Fruit fly (Drosophila melanogaster) whole organism, embryonic: Measurements from ENCODE around the gene Cp18.

Source experiments
- BtbVII ChIP-seq: fragments of 200-800 bp; sonication (Bioruptor generic); optimal IDR thresholded peaks from 3 replicates; lab custom pipeline; 2017; ENCODE audit warnings: missing biosample characterization, mild to moderate bottlenecking, missing genetic modification characterization
- CG10543 ChIP-seq: fragments of 200-800 bp; sonication (Bioruptor generic); optimal IDR thresholded peaks from 3 replicates; lab custom pipeline; 2017; ENCODE audit warnings: missing biosample characterization, mild to moderate bottlenecking, missing genetic modification characterization, moderate library complexity
- CG11695 ChIP-seq: fragments of 200-800 bp; sonication (Bioruptor generic); IDR thresholded peaks from 3 replicates; pipeline ENCODE4 v1.3.6; 2022; ENCODE audit warnings: missing biosample characterization, missing genetic modification characterization
- CG12744 ChIP-seq: fragments of 200-800 bp; sonication (Bioruptor generic); optimal IDR thresholded peaks from 2 replicates; lab custom pipeline; 2016; ENCODE audit warnings: missing biosample characterization, missing genetic modification characterization
- CG13775 ChIP-seq: fragments of 200-800 bp; sonication (Bioruptor generic); optimal IDR thresholded peaks from 3 replicates; lab custom pipeline; 2017; ENCODE audit warnings: missing biosample characterization, mild to moderate bottlenecking, missing genetic modification characterization
- CG13894 ChIP-seq: fragments of 200-800 bp; sonication (Bioruptor generic); optimal IDR thresholded peaks from 3 replicates; lab custom pipeline; 2018; ENCODE audit warnings: missing biosample characterization, mild to moderate bottlenecking, missing genetic modification characterization, moderate library complexity
- CG14014 ChIP-seq: fragments of 200-800 bp; sonication (Bioruptor generic); IDR thresholded peaks from 2 replicates; pipeline ENCODE4 v1.3.6; 2022; ENCODE audit warnings: missing biosample characterization, missing genetic modification characterization
- CG14050 ChIP-seq: fragments of 200-800 bp; sonication (Bioruptor generic); IDR thresholded peaks from 3 replicates; pipeline ENCODE4 v1.3.6; 2022; ENCODE audit warnings: missing biosample characterization, missing genetic modification characterization
- CG14710 ChIP-seq: fragments of 200-800 bp; sonication (Bioruptor generic); optimal IDR thresholded peaks from 3 replicates; lab custom pipeline; 2019; ENCODE audit warnings: missing biosample characterization, mild to moderate bottlenecking, missing genetic modification characterization, moderate library complexity
- CG15269 ChIP-seq: fragments of 200-800 bp; sonication (Bioruptor generic); optimal IDR thresholded peaks from 2 replicates; lab custom pipeline; 2018; ENCODE audit warnings: missing biosample characterization, mild to moderate bottlenecking, missing genetic modification characterization, moderate library complexity
- CG15696 ChIP-seq: fragments of 200-800 bp; sonication (Bioruptor generic); optimal IDR thresholded peaks from 2 replicates; lab custom pipeline; 2019; ENCODE audit warnings: missing biosample characterization, mild to moderate bottlenecking, missing genetic modification characterization, moderate library complexity
- CG16779 ChIP-seq: fragments of 200-800 bp; sonication (Bioruptor generic); IDR thresholded peaks from 2 replicates; pipeline ENCODE4 v1.3.6; 2022; ENCODE audit warnings: missing biosample characterization, missing genetic modification characterization
- CG17385 ChIP-seq: fragments of 200-800 bp; sonication (Bioruptor generic); optimal IDR thresholded peaks from 3 replicates; lab custom pipeline; 2018; ENCODE audit warnings: missing biosample characterization, mild to moderate bottlenecking, missing genetic modification characterization
- CG31388 ChIP-seq: fragments of 200-800 bp; sonication (Bioruptor generic); optimal IDR thresholded peaks from 2 replicates; lab custom pipeline; 2016; ENCODE audit warnings: missing biosample characterization, missing genetic modification characterization
- CG6683 ChIP-seq: fragments of 200-800 bp; sonication (Bioruptor generic); optimal IDR thresholded peaks from 2 replicates; lab custom pipeline; 2017; ENCODE audit warnings: missing biosample characterization, mild to moderate bottlenecking, missing genetic modification characterization, missing genetic modification reagents
- CG7987 ChIP-seq: fragments of 200-800 bp; sonication (Bioruptor generic); optimal IDR thresholded peaks from 2 replicates; lab custom pipeline; 2018; ENCODE audit warnings: missing biosample characterization, mild to moderate bottlenecking, missing genetic modification characterization, moderate library complexity
- CG8478 ChIP-seq: fragments of >200 bp; optimal IDR thresholded peaks from 2 replicates; lab custom pipeline; 2018
- Chrac-16 ChIP-seq: fragments of 200-800 bp; sonication (Bioruptor generic); optimal IDR thresholded peaks from 3 replicates; lab custom pipeline; 2016; ENCODE audit warnings: missing biosample characterization, missing genetic modification characterization
- D19B ChIP-seq: fragments of 200-800 bp; sonication (Bioruptor generic); optimal IDR thresholded peaks from 2 replicates; lab custom pipeline; 2017; ENCODE audit warnings: missing biosample characterization, mild to moderate bottlenecking, missing genetic modification characterization
- Deaf1 ChIP-seq: fragments of 200-800 bp; optimal IDR thresholded peaks from 3 replicates; lab custom pipeline; 2019; ENCODE audit warnings: missing biosample characterization, mild to moderate bottlenecking, missing genetic modification characterization, moderate library complexity
- Drgx ChIP-seq: fragments of 200-800 bp; sonication (Bioruptor generic); IDR thresholded peaks from 2 replicates; pipeline ENCODE4 v1.3.6; 2022; ENCODE audit warnings: missing biosample characterization, missing genetic modification characterization
- Fer2 ChIP-seq: fragments of 200-800 bp; sonication (Bioruptor generic); optimal IDR thresholded peaks from 2 replicates; lab custom pipeline; 2018; ENCODE audit warnings: missing biosample characterization, mild to moderate bottlenecking, missing genetic modification characterization, moderate library complexity
- GATAe ChIP-seq: fragments of 200-800 bp; sonication (Bioruptor generic); conservative IDR thresholded peaks from 2 replicates; pipeline ENCODE4 v1.3.6; 2022; ENCODE audit warnings: missing biosample characterization, missing genetic modification characterization
- Med ChIP-seq: fragments of 200-800 bp; sonication (Bioruptor generic); peaks from one replicate; lab custom pipeline; 2016; ENCODE audit warnings: missing biosample characterization, missing genetic modification characterization, mild to moderate bottlenecking, inconsistent platforms, moderate library complexity
- Sox100B ChIP-seq: fragments of 200-800 bp; sonication (Bioruptor generic); optimal IDR thresholded peaks from 3 replicates; lab custom pipeline; 2018; ENCODE audit warnings: missing biosample characterization, mild to moderate bottlenecking, missing genetic modification characterization
- Sox102F ChIP-seq: fragments of 200-800 bp; sonication (Bioruptor generic); optimal IDR thresholded peaks from 2 replicates; lab custom pipeline; 2018; ENCODE audit warnings: missing biosample characterization, mild to moderate bottlenecking, missing genetic modification characterization, moderate library complexity
- Vsx1 ChIP-seq: fragments of 200-800 bp; sonication (Bioruptor generic); optimal IDR thresholded peaks from 2 replicates; lab custom pipeline; 2017; ENCODE audit warnings: missing biosample characterization, mild to moderate bottlenecking, missing genetic modification characterization, missing genetic modification reagents
- abd-A ChIP-seq: fragments of 200-800 bp; sonication (Bioruptor generic); optimal IDR thresholded peaks from 3 replicates; lab custom pipeline; 2019; ENCODE audit warnings: missing biosample characterization, mild to moderate bottlenecking, missing genetic modification characterization, moderate library complexity
- cato ChIP-seq: fragments of 200-800 bp; sonication (Bioruptor generic); optimal IDR thresholded peaks from 2 replicates; lab custom pipeline; 2016; ENCODE audit warnings: missing biosample characterization, missing genetic modification characterization, borderline replicate concordance
- chinmo ChIP-seq: fragments of 200-800 bp; sonication (Bioruptor generic); IDR thresholded peaks from 4 replicates; pipeline ENCODE4 v1.3.6; 2022; ENCODE audit warnings: missing biosample characterization, missing genetic modification characterization; ENCODE audit not compliant: partially characterized antibody
- danr ChIP-seq: fragments of 200-800 bp; sonication (Bioruptor generic); IDR thresholded peaks from 2 replicates; pipeline ENCODE4 v1.3.6; 2022; ENCODE audit warnings: missing biosample characterization, missing genetic modification characterization
- exex ChIP-seq: fragments of 200-800 bp; sonication (Bioruptor generic); optimal IDR thresholded peaks from 4 replicates; lab custom pipeline; 2018; ENCODE audit warnings: missing biosample characterization, mild to moderate bottlenecking, missing genetic modification characterization, moderate library complexity
- eyg ChIP-seq: fragments of 200-800 bp; sonication (Bioruptor generic); optimal IDR thresholded peaks from 3 replicates; lab custom pipeline; 2016; ENCODE audit warnings: missing biosample characterization, missing genetic modification characterization
- hth ChIP-seq: fragments of >200 bp; optimal IDR thresholded peaks from 2 replicates; lab custom pipeline; 2017; ENCODE audit warnings: inconsistent platforms
- jing ChIP-seq: fragments of 200-800 bp; sonication (Bioruptor generic); optimal IDR thresholded peaks from 2 replicates; lab custom pipeline; 2018; ENCODE audit warnings: missing biosample characterization, mild to moderate bottlenecking, missing genetic modification characterization
- kni ChIP-seq: fragments of 200-800 bp; sonication (Bioruptor generic); optimal IDR thresholded peaks from 3 replicates; lab custom pipeline; 2017; ENCODE audit warnings: mild to moderate bottlenecking, missing biosample characterization, missing genetic modification reagents, missing genetic modification characterization
- oc ChIP-seq: fragments of 200-800 bp; sonication (Bioruptor generic); optimal IDR thresholded peaks from 2 replicates; lab custom pipeline; 2018; ENCODE audit warnings: missing biosample characterization, mild to moderate bottlenecking, missing genetic modification characterization, moderate library complexity
- pan ChIP-seq, 4 experiments: fragments of >200 bp in 3 of 4; fragments of 200-800 bp in 1 of 4; sonication (Bioruptor generic) in 1 of 4; optimal IDR thresholded peaks in 3 of 4; IDR thresholded peaks in 1 of 4; 2 replicates each; pipeline versions ENCODE4 v1.3.6 to Lab custom; 2017 to 2022; ENCODE audit warnings: missing biosample characterization in 2 of 4, missing genetic modification characterization in 2 of 4, mixed read lengths in 1 of 4
- pita ChIP-seq: fragments of 200-800 bp; sonication (Bioruptor generic); optimal IDR thresholded peaks from 2 replicates; lab custom pipeline; 2017; ENCODE audit warnings: missing biosample characterization, mild to moderate bottlenecking, missing genetic modification characterization
- pnt ChIP-seq: fragments of 200-800 bp; sonication (Bioruptor generic); optimal IDR thresholded peaks from 3 replicates; lab custom pipeline; 2016; ENCODE audit warnings: missing biosample characterization, missing genetic modification characterization
- prd ChIP-seq, 3 experiments: fragments of >200 bp in 2 of 3; fragments of 200-800 bp in 1 of 3; sonication (Bioruptor generic) in 1 of 3; optimal IDR thresholded peaks in 2 of 3; IDR thresholded peaks in 1 of 3; 2 replicates in 2 of 3; 3 replicates in 1 of 3; pipeline versions ENCODE4 v1.3.6 to Lab custom; 2017 to 2022; ENCODE audit warnings: missing biosample characterization in 1 of 3, missing genetic modification characterization in 1 of 3
- schlank ChIP-seq: fragments of 200-800 bp; sonication (Bioruptor generic); optimal IDR thresholded peaks from 2 replicates; lab custom pipeline; 2018; ENCODE audit warnings: missing biosample characterization, mild to moderate bottlenecking, missing genetic modification characterization
- sim ChIP-seq: fragments of 200-800 bp; sonication (Bioruptor generic); IDR thresholded peaks from 2 replicates; pipeline ENCODE4 v1.3.6; 2022; ENCODE audit warnings: missing biosample characterization, missing genetic modification characterization
- sqz ChIP-seq: fragments of 200-800 bp; sonication (Bioruptor generic); optimal IDR thresholded peaks from 3 replicates; lab custom pipeline; 2018; ENCODE audit warnings: missing biosample characterization, mild to moderate bottlenecking, missing genetic modification characterization
- stc ChIP-seq: fragments of 200-800 bp; sonication (Bioruptor generic); IDR thresholded peaks from 2 replicates; pipeline ENCODE4 v1.3.6; 2022; ENCODE audit warnings: missing biosample characterization, missing genetic modification characterization
- sug ChIP-seq: fragments of 200-800 bp; optimal IDR thresholded peaks from 2 replicates; lab custom pipeline; 2019; ENCODE audit warnings: missing biosample characterization, mild to moderate bottlenecking, missing genetic modification characterization, moderate library complexity

Gene Cp18

DNA sequence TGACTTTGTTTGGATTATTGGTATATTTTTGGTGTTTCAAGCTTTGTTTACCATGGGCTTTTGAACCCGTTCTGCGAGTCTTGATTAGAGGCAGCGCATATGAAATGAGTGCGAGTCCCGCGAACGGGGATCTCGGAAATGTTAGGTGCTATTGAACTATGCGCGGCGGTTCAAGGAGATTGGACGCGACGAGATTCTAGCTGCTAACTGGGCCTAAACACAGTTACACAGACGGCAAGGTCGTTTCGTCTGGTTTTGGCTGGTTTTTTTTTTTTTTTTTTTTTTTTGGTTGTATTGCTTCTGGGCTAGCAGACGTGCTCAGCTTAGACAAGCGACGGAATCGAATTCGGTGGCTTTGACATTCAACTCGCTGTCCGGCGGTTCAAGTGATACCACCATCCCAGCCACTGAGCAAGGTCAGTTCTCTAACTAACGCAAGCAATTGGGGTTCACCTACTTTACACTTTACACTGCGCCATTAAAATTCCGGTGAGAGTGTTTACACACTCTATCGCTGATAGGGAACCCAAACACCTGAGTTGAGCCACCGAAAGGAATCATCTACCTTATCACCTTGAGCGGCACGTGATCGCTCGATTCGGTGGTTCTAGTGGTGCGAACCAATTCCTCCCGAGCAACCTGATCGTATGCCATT, 44.6 kb upstream of the Cp18 start (continued):
- TF ChIP-seq danr (no peak), kni (GFP tag; lab: Kevin White, UChicago) (peak; percentile 2), sqz (peak; percentile 14), CG15696 (tag; lab: Kevin White, UChicago) (no peak), CG15269 (tag; lab: Kevin White, UChicago) (peak; percentile 24), chinmo (peak; percentile 85; the same call in 2 of the 4 replicates), CG14050 (GFP tag; lab: Robert Waterston, UW) (no peak)
- TF ChIP-seq, all 482 proteins: peak for 14

DNA sequence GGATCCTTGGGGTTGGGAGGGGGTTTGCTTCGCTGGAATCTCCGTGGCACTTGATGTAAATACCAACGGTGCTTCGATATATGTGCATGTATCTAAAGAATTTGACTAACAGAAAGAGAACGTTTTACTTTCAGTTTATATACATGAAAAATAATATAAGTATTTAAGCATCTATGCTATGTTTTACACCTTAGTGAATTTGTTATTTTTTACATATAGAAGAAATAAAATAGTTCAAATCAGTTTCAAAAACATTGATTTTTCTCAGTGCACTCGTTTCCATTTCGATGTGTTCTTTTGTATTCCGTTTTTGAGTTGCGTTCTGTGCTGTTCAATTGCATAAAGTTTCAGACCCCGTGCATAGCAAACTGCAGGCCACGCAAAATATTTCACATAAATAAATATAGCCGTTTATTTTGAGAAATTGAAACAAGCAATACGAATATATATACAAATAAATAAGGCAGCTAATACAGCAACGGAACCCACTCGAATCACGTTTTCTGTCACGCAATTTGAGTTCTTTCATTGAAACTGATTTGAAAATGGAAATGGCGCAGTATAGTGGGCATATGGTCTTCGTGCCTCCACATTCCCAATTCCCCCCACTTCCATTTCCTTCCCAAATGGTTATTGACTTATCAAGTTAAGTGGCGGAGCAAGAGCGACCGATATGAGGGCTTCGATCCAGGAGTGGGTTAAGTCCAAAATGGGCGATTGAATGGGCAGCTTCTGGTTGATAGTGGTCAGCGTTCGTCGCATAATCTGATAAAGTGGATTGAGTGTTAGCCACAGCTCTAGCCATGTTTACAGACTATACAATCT, 43.8 kb upstream of the Cp18 start:
- no peak for TF ChIP-seq CG31388 (GFP tag; lab: Kevin White, UChicago)
- no peak; the same call in 1 of the 2 replicates for TF ChIP-seq GATAe
- no peak for TF ChIP-seq cato (GFP tag; lab: Kevin White, UChicago)
- no peak for TF ChIP-seq CG17385 (GFP tag; lab: Kevin White, UChicago)
- TF ChIP-seq CG14710 (tag; lab: Kevin White, UChicago): no peak
- TF ChIP-seq CG7987 (GFP tag; lab: Kevin White, UChicago): peak; percentile 13
- 0 out of 3 replicates have a peak, but pooled peaks have one; percentile 50 for TF ChIP-seq CG11695 (GFP tag; lab: Robert Waterston, UW)
- no peak for TF ChIP-seq CG14014 (GFP tag; lab: Robert Waterston, UW)
- no peak for TF ChIP-seq Drgx (GFP tag; lab: Robert Waterston, UW)
- no peak for TF ChIP-seq CG13775
- no peak for TF ChIP-seq CG8478 (lab: Kevin White, UChicago)
- TF ChIP-seq Deaf1 (tag; lab: Kevin White, UChicago): peak; percentile 20
- no peak for TF ChIP-seq hth (lab: Kevin White, UChicago)
- TF ChIP-seq jing: no peak
- TF ChIP-seq CG10543: peak; percentile 7
- no peak for TF ChIP-seq stc (GFP tag; lab: Robert Waterston, UW)
- no peak for TF ChIP-seq Chrac-16 (GFP tag; lab: Kevin White, UChicago)
- no peak for TF ChIP-seq pnt
- no peak for TF ChIP-seq prd (optimal IDR thresholded peaks at IDR 0.05; lab: Kevin White, UChicago)
- TF ChIP-seq prd (GFP tag; IDR thresholded peaks at IDR 0.05; lab: Robert Waterston, UW): peak; percentile 57
- TF ChIP-seq schlank (tag; lab: Kevin White, UChicago): no peak
- TF ChIP-seq Vsx1: no peak
- TF ChIP-seq abd-A (tag; lab: Kevin White, UChicago): no peak
- no peak for TF ChIP-seq pita
- no peak for TF ChIP-seq pan (optimal IDR thresholded peaks at IDR 0.05; lab: Kevin White, UChicago)
- TF ChIP-seq pan (GFP tag; optimal IDR thresholded peaks at IDR 0.05 in 1 of 2, IDR thresholded peaks at IDR 0.05 in 1 of 2): no peak
- TF ChIP-seq Med: no peak
- no peak for TF ChIP-seq BtbVII (GFP tag; lab: Kevin White, UChicago)
- TF ChIP-seq eyg (GFP tag; lab: Kevin White, UChicago): no peak
- no peak for TF ChIP-seq Fer2 (tag; lab: Kevin White, UChicago)
- TF ChIP-seq Sox102F (GFP tag; lab: Kevin White, UChicago): peak; percentile 7
- no peak for TF ChIP-seq Sox100B
- no peak for TF ChIP-seq D19B (GFP tag; lab: Kevin White, UChicago)
- no peak for TF ChIP-seq CG12744 (GFP tag; lab: Kevin White, UChicago)
- no peak for TF ChIP-seq CG16779 (GFP tag; lab: Robert Waterston, UW)
- peak; percentile 85 for TF ChIP-seq exex (tag; lab: Kevin White, UChicago)
- TF ChIP-seq sug: peak; percentile 82
- no peak for TF ChIP-seq CG6683 (GFP tag; lab: Kevin White, UChicago)
- TF ChIP-seq sim (GFP tag; lab: Robert Waterston, UW): no peak
- TF ChIP-seq CG13894 (tag; lab: Kevin White, UChicago): peak; percentile 17
- TF ChIP-seq oc (tag; lab: Kevin White, UChicago): no peak
